Worm (Caenorhabditis elegans) whole organism, L4/young adult: ENCODE measurements around the gene acy-1.

Experiments
- W03F9.2 ChIP-seq: fragments of 150-350 bp; optimal IDR thresholded peaks from 2 replicates; lab custom pipeline; 2014; ENCODE audit warnings: missing biosample characterization, missing genetic modification characterization
- him-1 ChIP-seq: sonication (generic microtip); optimal IDR thresholded peaks from 2 replicates; lab custom pipeline; 2016; ENCODE audit warnings: missing genotype, missing genetic modification reagents, missing genetic modification characterization, missing compliant biosample characterization

ce11 chrIII:4688356-4688755 lies 33.5 kb upstream of the acy-1 start, which contains the start of gene tag-243:
- TF ChIP-seq W03F9.2 (tag; lab: Kevin White, UChicago) = no peak
- no peak for TF ChIP-seq him-1 (tag; lab: Kevin White, UChicago)
